Fruit fly (Drosophila melanogaster): ENCODE measurements around the gene tld.

tld gene

dm6 chr3R:24771273-24772231 lies 22.0 kb downstream of the tld start, which contains the start of gene CG42331 (continued):
- no peak for TF ChIP-seq crc (GFP tag; optimal IDR thresholded peaks at IDR 0.05)

dm6 chr3R:24773016-24773415 lies 23.5 kb downstream of the tld start:
- TF ChIP-seq CG9437 (GFP tag; optimal IDR thresholded peaks at IDR 0.05) (no peak), Blimp-1 (GFP tag; optimal IDR thresholded peaks at IDR 0.05) (peak; percentile 84), lola (GFP tag; optimal IDR thresholded peaks at IDR 0.05) (no peak), CG9797 (GFP tag; optimal IDR thresholded peaks at IDR 0.05) (no peak), kni (GFP tag; optimal IDR thresholded peaks at IDR 0.05) (peak; percentile 39), CG17829 (tag; optimal IDR thresholded peaks at IDR 0.05) (no peak), Deaf1 (tag; optimal IDR thresholded peaks at IDR 0.05) (no peak), CG4424 (GFP tag; optimal IDR thresholded peaks at IDR 0.05) (no peak), gsb (GFP tag; IDR thresholded peaks at IDR 0.05) (no peak), Ets65A (GFP tag) (peak; percentile 62)

- TF ChIP-seq sqz (GFP tag; optimal IDR thresholded peaks at IDR 0.05) (peak; percentile 58), abd-A (tag; optimal IDR thresholded peaks at IDR 0.05) (peak; percentile 2), z (GFP tag; IDR thresholded peaks at IDR 0.05) (no peak)
Observed at dm6 chr3R:24773422-24773821, 23.9 kb downstream of the tld start.

- TF ChIP-seq dmrt99B (tag; optimal IDR thresholded peaks at IDR 0.05), result peak; percentile 12
- TF ChIP-seq oc (tag; optimal IDR thresholded peaks at IDR 0.05), result peak; percentile 51
- TF ChIP-seq Asciz (GFP tag; optimal IDR thresholded peaks at IDR 0.05), result peak; percentile 9
- TF ChIP-seq Oli (tag; optimal IDR thresholded peaks at IDR 0.05), result no peak
- peak; percentile 50 for TF ChIP-seq Sox102F (GFP tag; optimal IDR thresholded peaks at IDR 0.05)
- no peak for TF ChIP-seq CG4730 (GFP tag; IDR thresholded peaks at IDR 0.05)
- peak; percentile 33 for TF ChIP-seq sens (GFP tag)
Observed at dm6 chr3R:24777101-24777500, 27.6 kb downstream of the tld start.

dm6 chr3R:24778218-24778739 lies 28.7 kb downstream of the tld start:
- peak; percentile 77 for TF ChIP-seq CG7372 (GFP tag; IDR thresholded peaks at IDR 0.05)
- TF ChIP-seq emc (GFP tag; optimal IDR thresholded peaks at IDR 0.05), result no peak
- TF ChIP-seq dimm (GFP tag; IDR thresholded peaks at IDR 0.05), result 0 out of 2 replicates have a peak, but pooled peaks have one; percentile 7
- TF ChIP-seq NfI (GFP tag; optimal IDR thresholded peaks at IDR 0.05), result no peak
- no peak for TF ChIP-seq CG3163 (GFP tag; optimal IDR thresholded peaks at IDR 0.05)
- peak; percentile 96 for TF ChIP-seq Blimp-1 (GFP tag; optimal IDR thresholded peaks at IDR 0.05)
- peak; percentile 23 for TF ChIP-seq oc (tag; optimal IDR thresholded peaks at IDR 0.05)
- TF ChIP-seq sqz (GFP tag; optimal IDR thresholded peaks at IDR 0.05), result peak; percentile 43
- TF ChIP-seq gsb-n (tag; optimal IDR thresholded peaks at IDR 0.05), result no peak
- TF ChIP-seq CG32772 (GFP tag; IDR thresholded peaks at IDR 0.05), result no peak

- peak; percentile 55 for TF ChIP-seq gsb-n (tag; optimal IDR thresholded peaks at IDR 0.05)
- TF ChIP-seq Bdp1 (GFP tag; optimal IDR thresholded peaks at IDR 0.05), result peak; percentile 74
- TF ChIP-seq CG17802 (tag; optimal IDR thresholded peaks at IDR 0.05), result peak; percentile 82
- TF ChIP-seq CoRest (tag; optimal IDR thresholded peaks at IDR 0.05), result peak; percentile 86
- peak; percentile 55 for TF ChIP-seq CG9215 (GFP tag; IDR thresholded peaks at IDR 0.05)
- peak; percentile 55 for TF ChIP-seq gsb (GFP tag; IDR thresholded peaks at IDR 0.05)
- TF ChIP-seq Rfx (GFP tag; IDR thresholded peaks at IDR 0.05), result peak; percentile 94
- TF ChIP-seq lilli (GFP tag; optimal IDR thresholded peaks at IDR 0.05), result peak; percentile 57
- no peak for TF ChIP-seq cad (GFP tag; optimal IDR thresholded peaks at IDR 0.05)
- peak; percentile 42 for TF ChIP-seq CG18476 (GFP tag; optimal IDR thresholded peaks at IDR 0.05)
- TF ChIP-seq Oli (tag; optimal IDR thresholded peaks at IDR 0.05), result peak; percentile 69
- peak; percentile 88 for TF ChIP-seq CG12104 (GFP tag; optimal IDR thresholded peaks at IDR 0.05)
- peak; percentile 57 for TF ChIP-seq CG13424 (tag; optimal IDR thresholded peaks at IDR 0.05)
- TF ChIP-seq CG1233 (GFP tag; optimal IDR thresholded peaks at IDR 0.05), result peak; percentile 90
- TF ChIP-seq kni (GFP tag; optimal IDR thresholded peaks at IDR 0.05), result peak; percentile 50
Observed at dm6 chr3R:24787042-24787565, 37.6 kb downstream of the tld start, which contains the start of gene CG5805. CG5805 (minus strand) TSS chr3R:24787421.

Measured in whole organism, embryonic.